Worm (Caenorhabditis elegans): ENCODE results near the gene str-161.

Gene str-161

ce11 chrIV:4877102-4877501 is 26.8 kb downstream of the str-161 start, which contains the start of gene str-170:
Gene str-170 (plus strand): TSS chrIV:4877402.
- TF ChIP-seq zim-3 (tag; optimal IDR thresholded peaks at IDR 0.05) (no peak), mel-28 (tag; optimal IDR thresholded peaks at IDR 0.05; ENCODE audit: borderline replicate concordance) (no peak), let-526 (GFP tag; IDR thresholded peaks at IDR 0.05) (no peak), xnd-1 (tag; optimal IDR thresholded peaks at IDR 0.05) (no peak)

ce11 chrIV:4874603-4875002 is 29.3 kb downstream of the str-161 start, which contains the start of gene str-174:
Gene str-174 (minus strand): TSS chrIV:4874703.
- no peak for TF ChIP-seq rcor-1 (GFP tag; IDR thresholded peaks at IDR 0.05)
- no peak for TF ChIP-seq Y79H2A.3 (GFP tag; conservative IDR thresholded peaks at IDR 0.05)
- TF ChIP-seq egrh-3 (GFP tag; IDR thresholded peaks at IDR 0.05): no peak
- no peak for TF ChIP-seq rec-8 (tag; optimal IDR thresholded peaks at IDR 0.05)
- no peak for TF ChIP-seq mel-28 (tag; optimal IDR thresholded peaks at IDR 0.05; ENCODE audit: borderline replicate concordance)
- no peak for TF ChIP-seq rpc-1 (optimal IDR thresholded peaks at IDR 0.05)
- no peak for TF ChIP-seq rpc-1 (tag; optimal IDR thresholded peaks at IDR 0.05)
- TF ChIP-seq hmg-20 (GFP tag; IDR thresholded peaks at IDR 0.05): no peak
- no peak for TF ChIP-seq snpc-1.3 (tag; optimal IDR thresholded peaks at IDR 0.05; ENCODE audit: insufficient read depth)
- no peak for TF ChIP-seq ceh-40 (GFP tag; IDR thresholded peaks at IDR 0.05)
- TF ChIP-seq F57A8.1 (GFP tag; optimal IDR thresholded peaks at IDR 0.05): no peak
- no peak for TF ChIP-seq F49E8.2 (tag; optimal IDR thresholded peaks at IDR 0.05; ENCODE audit: insufficient read depth)

ce11 chrIV:4870546-4870945 is 33.3 kb downstream of the str-161 start, which contains the start of gene str-175:
Gene str-175 (minus strand): TSS chrIV:4870646.
- TF ChIP-seq ztf-18 (tag; optimal IDR thresholded peaks at IDR 0.05): no peak
- TF ChIP-seq xnd-1 (tag; optimal IDR thresholded peaks at IDR 0.05): no peak
- no peak for TF ChIP-seq Y79H2A.3 (GFP tag; conservative IDR thresholded peaks at IDR 0.05)
- TF ChIP-seq ztf-3 (GFP tag; optimal IDR thresholded peaks at IDR 0.05): no peak
- no peak for TF ChIP-seq hmg-20 (GFP tag; IDR thresholded peaks at IDR 0.05)
- no peak for TF ChIP-seq attf-6 (GFP tag; IDR thresholded peaks at IDR 0.05)
- TF ChIP-seq dox-1 (GFP tag; IDR thresholded peaks at IDR 0.05): no peak
- TF ChIP-seq egl-44 (GFP tag; IDR thresholded peaks at IDR 0.05): no peak
- no peak for TF ChIP-seq Y53F4B.3 (GFP tag; IDR thresholded peaks at IDR 0.05)
- no peak for TF ChIP-seq repo-1 (tag; optimal IDR thresholded peaks at IDR 0.05)
- no peak for TF ChIP-seq ZK185.1 (tag; optimal IDR thresholded peaks at IDR 0.05; ENCODE audit: poor library complexity, severe bottlenecking)
- TF ChIP-seq nhr-179 (tag; optimal IDR thresholded peaks at IDR 0.05): no peak
- TF ChIP-seq lag-1 (GFP tag; IDR thresholded peaks at IDR 0.05): no peak
- no peak for TF ChIP-seq ekl-4 (GFP tag; IDR thresholded peaks at IDR 0.05)
- TF ChIP-seq pbrm-1 (GFP tag; IDR thresholded peaks at IDR 0.05): no peak
- no peak for TF ChIP-seq snpc-1.3 (tag; optimal IDR thresholded peaks at IDR 0.05; ENCODE audit: insufficient read depth)
- TF ChIP-seq dpl-1 (GFP tag; optimal IDR thresholded peaks at IDR 0.05): no peak
- no peak for TF ChIP-seq F57A8.1 (GFP tag; optimal IDR thresholded peaks at IDR 0.05)
- TF ChIP-seq C17E4.6 (GFP tag; IDR thresholded peaks at IDR 0.05): no peak
- TF ChIP-seq atf-7 (tag; optimal IDR thresholded peaks at IDR 0.05): no peak

- TF ChIP-seq efl-1 (GFP tag; optimal IDR thresholded peaks at IDR 0.05) (no peak), Y67H2A.10 (GFP tag; conservative IDR thresholded peaks at IDR 0.05) (no peak)
Measured at ce11 chrIV:4867610-4868009, 36.3 kb downstream of the str-161 start, which contains the start of gene str-172. Gene str-172 (minus strand): TSS chrIV:4867710.

- TF ChIP-seq rpc-1 (optimal IDR thresholded peaks at IDR 0.05) (no peak), rpc-1 (tag; optimal IDR thresholded peaks at IDR 0.05) (peak; percentile 60), snpc-4 (GFP tag; optimal IDR thresholded peaks at IDR 0.05) (no peak), snpc-4 (tag; optimal IDR thresholded peaks at IDR 0.05) (peak in 1 of 4 experiments; percentile 64), T26A5.8 (tag; optimal IDR thresholded peaks at IDR 0.05) (no peak)
Measured at ce11 chrIV:4866599-4866998, 37.3 kb downstream of the str-161 start.

All from whole organism, young adult.